Fruit fly (Drosophila melanogaster) whole organism, embryonic: ENCODE measurements around the gene CG2533.

Source experiments
- CG10274 ChIP-seq: fragments of 200-800 bp; sonication (Bioruptor generic); optimal IDR thresholded peaks from 3 replicates; lab custom pipeline; 2017; ENCODE audit warnings: missing biosample characterization, mild to moderate bottlenecking, missing genetic modification characterization
- CG10321 ChIP-seq: fragments of 200-800 bp; sonication (Bioruptor generic); IDR thresholded peaks from 2 replicates; pipeline ENCODE4 v1.3.6; 2022; ENCODE audit warnings: missing biosample characterization, missing genetic modification characterization
- CG10366 ChIP-seq: fragments of 200-800 bp; sonication (Bioruptor generic); IDR thresholded peaks from 2 replicates; pipeline ENCODE4 v1.3.6; 2022; ENCODE audit warnings: missing biosample characterization, missing genetic modification characterization
- CG11456 ChIP-seq: fragments of 200-800 bp; sonication (Bioruptor generic); IDR thresholded peaks from 3 replicates; pipeline ENCODE4 v1.3.6; 2022; ENCODE audit warnings: missing biosample characterization, missing genetic modification characterization
- CG11695 ChIP-seq: fragments of 200-800 bp; sonication (Bioruptor generic); IDR thresholded peaks from 3 replicates; pipeline ENCODE4 v1.3.6; 2022; ENCODE audit warnings: missing biosample characterization, missing genetic modification characterization
- CG12236 ChIP-seq: fragments of 200-800 bp; sonication (Bioruptor generic); optimal IDR thresholded peaks from 2 replicates; lab custom pipeline; 2016; ENCODE audit warnings: missing biosample characterization, missing genetic modification characterization
- CG12769 ChIP-seq: fragments of 200-800 bp; sonication (Bioruptor generic); optimal IDR thresholded peaks from 2 replicates; lab custom pipeline; 2019; ENCODE audit warnings: missing biosample characterization, mild to moderate bottlenecking, missing genetic modification characterization, moderate library complexity
- CG14710 ChIP-seq: fragments of 200-800 bp; sonication (Bioruptor generic); optimal IDR thresholded peaks from 3 replicates; lab custom pipeline; 2019; ENCODE audit warnings: missing biosample characterization, mild to moderate bottlenecking, missing genetic modification characterization, moderate library complexity
- CG17612 ChIP-seq: fragments of 200-800 bp; sonication (Bioruptor generic); IDR thresholded peaks from 2 replicates; pipeline ENCODE4 v1.3.6; 2022; ENCODE audit warnings: missing biosample characterization, missing genetic modification characterization
- CG17802 ChIP-seq: fragments of 200-800 bp; sonication (Bioruptor generic); optimal IDR thresholded peaks from 2 replicates; lab custom pipeline; 2018; ENCODE audit warnings: missing biosample characterization, mild to moderate bottlenecking, missing genetic modification characterization, moderate library complexity
- CG17912 ChIP-seq: fragments of 200-800 bp; sonication (Bioruptor generic); optimal IDR thresholded peaks from 2 replicates; lab custom pipeline; 2018; ENCODE audit warnings: missing biosample characterization, mild to moderate bottlenecking, missing genetic modification characterization
- CG1792 ChIP-seq: fragments of 200-800 bp; sonication (Bioruptor generic); optimal IDR thresholded peaks from 2 replicates; lab custom pipeline; 2016; ENCODE audit warnings: missing biosample characterization, missing genetic modification characterization
- CG1832 ChIP-seq: fragments of 200-800 bp; sonication (Bioruptor generic); optimal IDR thresholded peaks from 2 replicates; lab custom pipeline; 2017; ENCODE audit warnings: missing biosample characterization, mild to moderate bottlenecking, missing genetic modification characterization, inconsistent platforms
- CG2116 ChIP-seq: fragments of 200-800 bp; sonication (Bioruptor generic); optimal IDR thresholded peaks from 3 replicates; lab custom pipeline; 2018; ENCODE audit warnings: missing biosample characterization, mild to moderate bottlenecking, missing genetic modification characterization
- CG2712 ChIP-seq: fragments of 200-800 bp; optimal IDR thresholded peaks from 3 replicates; lab custom pipeline; 2019; ENCODE audit warnings: missing biosample characterization, mild to moderate bottlenecking, missing genetic modification characterization, moderate library complexity
- CG31388 ChIP-seq: fragments of 200-800 bp; sonication (Bioruptor generic); optimal IDR thresholded peaks from 2 replicates; lab custom pipeline; 2016; ENCODE audit warnings: missing biosample characterization, missing genetic modification characterization
- CG5953 ChIP-seq: fragments of 200-800 bp; sonication (Bioruptor generic); IDR thresholded peaks from 2 replicates; pipeline ENCODE4 v1.3.6; 2022; ENCODE audit warnings: missing biosample characterization, missing genetic modification characterization
- CG7745 ChIP-seq: fragments of 200-800 bp; sonication (Bioruptor generic); optimal IDR thresholded peaks from 2 replicates; lab custom pipeline; 2018; ENCODE audit warnings: missing biosample characterization, mild to moderate bottlenecking, missing genetic modification characterization, moderate library complexity
- CG8765 ChIP-seq: fragments of 200-800 bp; sonication (Bioruptor generic); IDR thresholded peaks from 2 replicates; pipeline ENCODE4 v1.3.6; 2022; ENCODE audit warnings: missing biosample characterization, missing genetic modification characterization
- CG8944 ChIP-seq: fragments of 200-800 bp; sonication (Bioruptor generic); optimal IDR thresholded peaks from 3 replicates; lab custom pipeline; 2016; ENCODE audit warnings: missing biosample characterization, missing genetic modification characterization
- HLHmδ ChIP-seq: fragments of 200-800 bp; sonication (Bioruptor generic); optimal IDR thresholded peaks from 2 replicates; lab custom pipeline; 2018; ENCODE audit warnings: missing biosample characterization, mild to moderate bottlenecking, missing genetic modification characterization, moderate library complexity
- HmgZ ChIP-seq: fragments of 200-800 bp; sonication (Bioruptor generic); optimal IDR thresholded peaks from 2 replicates; lab custom pipeline; 2018; ENCODE audit warnings: missing biosample characterization, mild to moderate bottlenecking, missing genetic modification characterization
- Hr3 ChIP-seq: fragments of 200-800 bp; sonication (Bioruptor generic); optimal IDR thresholded peaks from 3 replicates; lab custom pipeline; 2016; ENCODE audit warnings: missing biosample characterization, missing genetic modification characterization
- Hsf ChIP-seq: fragments of 200-800 bp; sonication (Bioruptor generic); optimal IDR thresholded peaks from 3 replicates; lab custom pipeline; 2016; ENCODE audit warnings: missing biosample characterization, missing genetic modification characterization
- Lim3 ChIP-seq: fragments of 200-800 bp; sonication (Bioruptor generic); IDR thresholded peaks from 2 replicates; pipeline ENCODE4 v1.3.6; 2022; ENCODE audit warnings: missing biosample characterization, missing genetic modification characterization
- MBD-R2 ChIP-seq: fragments of 200-800 bp; sonication (Bioruptor generic); IDR thresholded peaks from 2 replicates; pipeline ENCODE4 v1.3.6; 2022; ENCODE audit warnings: missing biosample characterization, missing genetic modification characterization
- NfI ChIP-seq: fragments of 200-800 bp; sonication (Bioruptor generic); optimal IDR thresholded peaks from 3 replicates; lab custom pipeline; 2018; ENCODE audit warnings: missing biosample characterization, mild to moderate bottlenecking, missing genetic modification characterization, moderate library complexity
- amos ChIP-seq: fragments of 200-800 bp; sonication (Bioruptor generic); IDR thresholded peaks from 2 replicates; pipeline ENCODE4 v1.3.6; 2022; ENCODE audit warnings: missing biosample characterization, missing genetic modification characterization; ENCODE audit not compliant: partially characterized antibody
- ato ChIP-seq: fragments of 200-800 bp; sonication (Bioruptor generic); IDR thresholded peaks from 2 replicates; pipeline ENCODE4 v1.3.6; 2022; ENCODE audit warnings: missing biosample characterization, missing genetic modification characterization; ENCODE audit not compliant: partially characterized antibody
- bsh ChIP-seq, 2 experiments: fragments of 200-800 bp; sonication (Bioruptor generic); optimal IDR thresholded peaks; 2 replicates each; lab custom pipeline; 2017 to 2018; ENCODE audit warnings: mild to moderate bottlenecking in 2 of 2, missing biosample characterization in 2 of 2, missing genetic modification characterization in 2 of 2, moderate library complexity in 1 of 2
- chn ChIP-seq: fragments of 200-800 bp; sonication (Bioruptor generic); optimal IDR thresholded peaks from 2 replicates; lab custom pipeline; 2016; ENCODE audit warnings: missing biosample characterization, missing genetic modification characterization
- disco-r ChIP-seq: fragments of 200-800 bp; sonication (Bioruptor generic); optimal IDR thresholded peaks from 2 replicates; lab custom pipeline; 2016; ENCODE audit warnings: missing biosample characterization, missing genetic modification characterization
- fd3F ChIP-seq: fragments of 200-800 bp; sonication (Bioruptor generic); optimal IDR thresholded peaks from 2 replicates; lab custom pipeline; 2018; ENCODE audit warnings: missing biosample characterization, mild to moderate bottlenecking, missing genetic modification characterization, moderate library complexity
- fd64A ChIP-seq: fragments of 200-800 bp; sonication (Bioruptor generic); optimal IDR thresholded peaks from 3 replicates; lab custom pipeline; 2018; ENCODE audit warnings: missing biosample characterization, mild to moderate bottlenecking, missing genetic modification characterization
- fru ChIP-seq: fragments of >200 bp; optimal IDR thresholded peaks from 2 replicates; lab custom pipeline; 2017
- gcm ChIP-seq: fragments of 200-800 bp; sonication (Bioruptor generic); optimal IDR thresholded peaks from 2 replicates; lab custom pipeline; 2019; ENCODE audit warnings: missing biosample characterization, mild to moderate bottlenecking, missing genetic modification characterization, moderate library complexity
- gsb ChIP-seq: fragments of 200-800 bp; sonication (Bioruptor generic); IDR thresholded peaks from 2 replicates; pipeline ENCODE4 v1.3.6; 2022; ENCODE audit warnings: missing biosample characterization, missing genetic modification characterization
- ham ChIP-seq: fragments of 200-800 bp; sonication (Bioruptor generic); IDR thresholded peaks from 2 replicates; pipeline ENCODE4 v1.3.6; 2022; ENCODE audit warnings: missing biosample characterization, missing genetic modification characterization
- her ChIP-seq: fragments of 200-800 bp; sonication (Bioruptor generic); optimal IDR thresholded peaks from 2 replicates; lab custom pipeline; 2016; ENCODE audit warnings: missing biosample characterization, missing genetic modification characterization
- hkb ChIP-seq, 2 experiments: fragments of 200-800 bp in 1 of 2; fragments of >200 bp in 1 of 2; sonication (Bioruptor generic) in 1 of 2; IDR thresholded peaks in 1 of 2; optimal IDR thresholded peaks in 1 of 2; 2 replicates each; pipeline versions ENCODE4 v1.3.6 to Lab custom; 2017 to 2022; ENCODE audit warnings: missing biosample characterization in 1 of 2, missing genetic modification characterization in 1 of 2
- jigr1 ChIP-seq: fragments of 200-800 bp; sonication (Bioruptor generic); IDR thresholded peaks from 3 replicates; pipeline ENCODE4 v1.3.6; 2022; ENCODE audit warnings: missing biosample characterization, missing genetic modification characterization
- jumu ChIP-seq: fragments of 200-800 bp; sonication (Bioruptor generic); optimal IDR thresholded peaks from 3 replicates; lab custom pipeline; 2016; ENCODE audit warnings: missing biosample characterization, missing genetic modification characterization
- p53 ChIP-seq: fragments of 200-800 bp; sonication (Bioruptor generic); optimal IDR thresholded peaks from 2 replicates; lab custom pipeline; 2016; ENCODE audit warnings: missing biosample characterization, missing genetic modification characterization
- pho ChIP-seq: fragments of 200-800 bp; sonication (Bioruptor generic); optimal IDR thresholded peaks from 2 replicates; lab custom pipeline; 2016; ENCODE audit warnings: missing biosample characterization, missing genetic modification characterization
- psq ChIP-seq: fragments of 200-800 bp; sonication (Bioruptor generic); optimal IDR thresholded peaks from 2 replicates; lab custom pipeline; 2017; ENCODE audit warnings: missing biosample characterization, missing genetic modification characterization
- sens ChIP-seq: fragments of 200-800 bp; sonication (Bioruptor generic); peaks from one replicate; lab custom pipeline; 2016; ENCODE audit warnings: missing biosample characterization, missing genetic modification characterization
- shn ChIP-seq: fragments of 200-800 bp; sonication (Bioruptor generic); optimal IDR thresholded peaks from 3 replicates; lab custom pipeline; 2016; ENCODE audit warnings: missing biosample characterization, missing genetic modification characterization
- slp2 ChIP-seq: fragments of 200-800 bp; sonication (Bioruptor generic); optimal IDR thresholded peaks from 2 replicates; lab custom pipeline; 2016; ENCODE audit warnings: missing biosample characterization, missing genetic modification characterization
- trh ChIP-seq: fragments of 200-800 bp; sonication (Bioruptor generic); optimal IDR thresholded peaks from 2 replicates; lab custom pipeline; 2016; ENCODE audit warnings: missing biosample characterization, missing genetic modification characterization
- vfl ChIP-seq: fragments of 200-800 bp; sonication (Bioruptor generic); optimal IDR thresholded peaks from 2 replicates; lab custom pipeline; 2016; ENCODE audit warnings: missing biosample characterization, missing genetic modification characterization
- wdn ChIP-seq: fragments of 200-800 bp; sonication (Bioruptor generic); IDR thresholded peaks from 2 replicates; pipeline ENCODE4 v1.3.6; 2022; ENCODE audit warnings: missing biosample characterization, missing genetic modification characterization
- zfh2 ChIP-seq: fragments of 200-800 bp; sonication (Bioruptor generic); optimal IDR thresholded peaks from 2 replicates; lab custom pipeline; 2016; ENCODE audit warnings: missing biosample characterization, missing genetic modification characterization

CG2533 gene

dm6 chrX:11558389-11558908, 45.5 kb downstream of the CG2533 start, which contains the start of gene CG1572 (continued):
- peak; percentile 35 for TF ChIP-seq her
- TF ChIP-seq CG2712: no peak
- no peak for TF ChIP-seq MBD-R2
- no peak for TF ChIP-seq CG8944 (GFP tag; lab: Kevin White, UChicago)
- TF ChIP-seq pho (GFP tag; lab: Kevin White, UChicago): no peak
- no peak for TF ChIP-seq Hsf
- no peak for TF ChIP-seq CG31388 (GFP tag; lab: Kevin White, UChicago)
- no peak for TF ChIP-seq CG1832 (GFP tag; lab: Kevin White, UChicago)
- no peak for TF ChIP-seq CG8765 (GFP tag; lab: Robert Waterston, UW)
- no peak; the same call in 2 of the 3 replicates for TF ChIP-seq CG11695 (GFP tag; lab: Robert Waterston, UW)
- no peak for TF ChIP-seq Hr3 (GFP tag; lab: Kevin White, UChicago)
- TF ChIP-seq chn (GFP tag; lab: Kevin White, UChicago): no peak
- TF ChIP-seq CG5953 (GFP tag; lab: Robert Waterston, UW): no peak
- TF ChIP-seq shn: no peak
- TF ChIP-seq HmgZ (tag; lab: Kevin White, UChicago): no peak
- no peak for TF ChIP-seq bsh (GFP tag; optimal IDR thresholded peaks at IDR 0.05; lab: Kevin White, UChicago)
- no peak for TF ChIP-seq ato (GFP tag; lab: Robert Waterston, UW)
- no peak for TF ChIP-seq HLHmδ (GFP tag; lab: Kevin White, UChicago)
- no peak for TF ChIP-seq CG17802 (tag; lab: Kevin White, UChicago)
- TF ChIP-seq p53: no peak
- no peak for TF ChIP-seq fru
- no peak for TF ChIP-seq CG10366 (GFP tag; lab: Robert Waterston, UW)
- no peak for TF ChIP-seq fd3F
- TF ChIP-seq vfl (GFP tag; lab: Kevin White, UChicago): no peak
- TF ChIP-seq CG10321 (GFP tag; lab: Robert Waterston, UW): no peak
- TF ChIP-seq gsb (GFP tag; lab: Robert Waterston, UW): no peak
- TF ChIP-seq jumu (GFP tag; lab: Kevin White, UChicago): no peak
- no peak for TF ChIP-seq CG2116 (GFP tag; lab: Kevin White, UChicago)
- TF ChIP-seq CG12236 (GFP tag; lab: Kevin White, UChicago): no peak
- TF ChIP-seq CG14710: no peak
- no peak for TF ChIP-seq ham
- TF ChIP-seq CG12769 (tag; lab: Kevin White, UChicago): peak; percentile 21
- TF ChIP-seq zfh2 (GFP tag; lab: Kevin White, UChicago): no peak
- no peak for TF ChIP-seq CG10274 (GFP tag; lab: Kevin White, UChicago)
- TF ChIP-seq psq (GFP tag; lab: Kevin White, UChicago): no peak
- no peak for TF ChIP-seq CG7745
- TF ChIP-seq Lim3 (GFP tag; lab: Robert Waterston, UW): no peak
- TF ChIP-seq slp2: no peak
- no peak for TF ChIP-seq disco-r (GFP tag; lab: Kevin White, UChicago)
- no peak for TF ChIP-seq CG17912 (GFP tag; lab: Kevin White, UChicago)
- no peak for TF ChIP-seq hkb (optimal IDR thresholded peaks at IDR 0.05; lab: Kevin White, UChicago)
- TF ChIP-seq hkb (GFP tag; IDR thresholded peaks at IDR 0.05; lab: Robert Waterston, UW): 0 out of 2 replicates have a peak, but pooled peaks have one; percentile 18
- TF ChIP-seq gcm (GFP tag; lab: Kevin White, UChicago): no peak
- TF ChIP-seq sens (GFP tag; lab: Kevin White, UChicago): no peak
- no peak for TF ChIP-seq trh
- TF ChIP-seq CG11456: no peak
- no peak for TF ChIP-seq jigr1
- TF ChIP-seq CG1792 (GFP tag; lab: Kevin White, UChicago): no peak
- no peak for TF ChIP-seq fd64A (GFP tag; lab: Kevin White, UChicago)
- TF ChIP-seq wdn (GFP tag; lab: Robert Waterston, UW): no peak
- peak; percentile 20 for TF ChIP-seq NfI (GFP tag; lab: Kevin White, UChicago)
- TF ChIP-seq amos: no peak; the same call in 1 of the 2 replicates
- TF ChIP-seq CG17612: no peak
